Fruit fly (Drosophila melanogaster): ENCODE data around the gene Tasp1.

DNA sequence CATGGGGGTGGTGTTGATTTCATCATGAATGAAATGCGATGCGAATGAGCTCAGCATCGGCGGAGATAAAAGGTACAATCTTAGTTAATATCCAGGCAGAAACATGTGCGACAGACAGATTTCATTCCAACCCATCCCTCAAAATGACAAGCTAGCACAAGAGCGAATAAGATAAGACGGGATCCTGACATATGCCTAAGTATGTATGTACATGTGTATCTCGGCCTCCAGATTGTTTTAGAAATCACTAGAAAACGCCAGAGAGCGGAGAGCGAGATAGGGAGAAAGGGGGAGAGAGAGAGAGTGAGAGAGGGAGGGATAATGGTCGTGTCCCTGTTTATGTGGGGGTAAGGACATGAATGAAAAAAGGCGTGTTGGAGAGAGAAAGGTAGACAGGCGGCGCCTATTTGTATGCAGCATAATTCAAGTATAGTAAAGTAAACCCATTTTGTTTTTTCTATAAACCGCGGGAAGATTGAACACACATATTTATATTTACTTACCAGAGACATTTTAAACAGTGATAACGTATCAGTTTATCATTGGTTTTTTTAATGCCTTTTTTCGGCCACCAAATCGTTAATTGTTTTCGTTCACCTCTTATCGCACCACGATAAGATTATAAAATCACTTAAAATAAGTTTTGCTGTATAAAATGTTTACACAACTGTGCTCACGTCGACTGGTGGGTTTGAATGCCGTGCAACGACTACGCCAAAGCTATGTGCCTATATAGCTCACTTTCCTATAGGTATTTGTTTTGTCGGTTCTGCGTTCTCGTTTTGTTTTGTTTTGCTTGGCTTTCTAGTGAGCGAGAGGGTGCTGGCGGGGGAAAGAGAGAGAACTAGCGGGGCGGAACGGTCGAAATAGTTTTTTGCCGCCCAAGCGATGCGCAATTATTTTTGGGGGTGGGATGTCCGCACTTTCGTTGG, 37.1 kb downstream of the Tasp1 start:
- TF ChIP-seq CG8478 (optimal IDR thresholded peaks at IDR 0.05), result no peak
- TF ChIP-seq pan (optimal IDR thresholded peaks at IDR 0.05), result no peak
- no peak for TF ChIP-seq Dll (optimal IDR thresholded peaks at IDR 0.05)
- no peak for TF ChIP-seq EcR (GFP tag; optimal IDR thresholded peaks at IDR 0.05)
- no peak for TF ChIP-seq usp (GFP tag; optimal IDR thresholded peaks at IDR 0.05)
